Fruit fly (Drosophila melanogaster): ENCODE data around the gene CG43120.

DNA sequence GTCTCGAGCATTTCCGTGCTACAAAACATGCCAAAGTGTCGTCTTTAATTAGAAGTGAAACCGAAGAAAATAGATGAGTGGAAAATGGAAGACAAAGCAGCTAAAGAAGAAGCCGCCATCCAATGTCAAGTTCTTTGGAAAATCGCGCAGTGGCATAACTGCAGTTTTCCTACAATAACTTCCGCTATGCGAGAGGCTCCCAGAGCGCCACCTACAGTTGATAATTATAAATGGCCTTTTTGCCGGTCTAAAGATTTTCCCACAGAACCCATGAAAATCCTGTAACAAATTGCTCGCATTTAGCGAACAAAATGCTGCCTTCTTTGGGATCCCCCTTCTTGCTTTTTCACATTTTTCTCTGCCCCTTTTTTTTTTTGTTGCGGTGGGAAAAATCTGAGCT lies 38.3 kb downstream of the CG43120 start:
- TF ChIP-seq tai (GFP tag; optimal IDR thresholded peaks at IDR 0.05) (no peak), fru (GFP tag; optimal IDR thresholded peaks at IDR 0.05) (no peak), ey (GFP tag; optimal IDR thresholded peaks at IDR 0.05) (no peak), psq (GFP tag; optimal IDR thresholded peaks at IDR 0.05) (no peak), dl (GFP tag; optimal IDR thresholded peaks at IDR 0.05; ENCODE audit: insufficient read depth in 1 of 2, partially characterized antibody in 2 of 2) (no peak), Myc (optimal IDR thresholded peaks at IDR 0.05) (no peak), Hr78 (GFP tag; optimal IDR thresholded peaks at IDR 0.05) (no peak), usp (GFP tag; optimal IDR thresholded peaks at IDR 0.05) (no peak), h (GFP tag; optimal IDR thresholded peaks at IDR 0.05) (no peak), rgr (GFP tag; optimal IDR thresholded peaks at IDR 0.05) (no peak)
